Fruit fly (Drosophila melanogaster) whole organism, embryonic: ENCODE measurements around the gene CG14695.
A peak's percentile ranks its signal among the peaks of the same experiment; 100 is the strongest.

Experiments used
- Ada2b ChIP-seq: fragments of 200-800 bp; sonication (Bioruptor generic); IDR thresholded peaks from 2 replicates; pipeline ENCODE4 v1.3.6; 2022; ENCODE audit warnings: missing biosample characterization, missing genetic modification characterization
- Atf-2 ChIP-seq: fragments of 200-800 bp; sonication (Bioruptor generic); optimal IDR thresholded peaks from 2 replicates; lab custom pipeline; 2016; ENCODE audit warnings: missing biosample characterization, missing genetic modification characterization
- CG11247 ChIP-seq: fragments of 200-800 bp; sonication (Bioruptor generic); IDR thresholded peaks from 2 replicates; pipeline ENCODE4 v1.3.6; 2022; ENCODE audit warnings: missing biosample characterization, missing genetic modification characterization
- CG11695 ChIP-seq: fragments of 200-800 bp; sonication (Bioruptor generic); IDR thresholded peaks from 3 replicates; pipeline ENCODE4 v1.3.6; 2022; ENCODE audit warnings: missing biosample characterization, missing genetic modification characterization
- CG12104 ChIP-seq: fragments of 200-800 bp; sonication (Bioruptor generic); optimal IDR thresholded peaks from 3 replicates; lab custom pipeline; 2016; ENCODE audit warnings: missing biosample characterization, missing genetic modification characterization
- CG1602 ChIP-seq: fragments of 200-800 bp; sonication (Bioruptor generic); optimal IDR thresholded peaks from 3 replicates; lab custom pipeline; 2016; ENCODE audit warnings: missing biosample characterization, missing genetic modification characterization
- CG17361 ChIP-seq: fragments of 200-800 bp; sonication (Bioruptor generic); IDR thresholded peaks from 3 replicates; pipeline ENCODE4 v1.3.6; 2022; ENCODE audit warnings: missing biosample characterization, missing genetic modification characterization
- CG17385 ChIP-seq: fragments of 200-800 bp; sonication (Bioruptor generic); optimal IDR thresholded peaks from 3 replicates; lab custom pipeline; 2018; ENCODE audit warnings: missing biosample characterization, mild to moderate bottlenecking, missing genetic modification characterization
- CG2678 ChIP-seq: fragments of 200-800 bp; sonication (Bioruptor generic); optimal IDR thresholded peaks from 3 replicates; lab custom pipeline; 2019; ENCODE audit warnings: missing biosample characterization, mild to moderate bottlenecking, missing genetic modification characterization, moderate library complexity
- CG31224 ChIP-seq: fragments of 200-800 bp; sonication (Bioruptor generic); IDR thresholded peaks from 2 replicates; pipeline ENCODE4 v1.3.6; 2022; ENCODE audit warnings: missing biosample characterization, missing genetic modification characterization
- CG32772 ChIP-seq: fragments of 200-800 bp; sonication (Bioruptor generic); IDR thresholded peaks from 2 replicates; pipeline ENCODE4 v1.3.6; 2022; ENCODE audit warnings: missing biosample characterization, missing genetic modification characterization
- CG3838 ChIP-seq: fragments of 200-800 bp; sonication (Bioruptor generic); optimal IDR thresholded peaks from 3 replicates; lab custom pipeline; 2016; ENCODE audit warnings: missing biosample characterization, missing genetic modification characterization
- CG4282 ChIP-seq: fragments of 200-800 bp; sonication (Bioruptor generic); optimal IDR thresholded peaks from 2 replicates; lab custom pipeline; 2016; ENCODE audit warnings: missing biosample characterization, missing genetic modification characterization
- CG9215 ChIP-seq: fragments of 200-800 bp; sonication (Bioruptor generic); IDR thresholded peaks from 2 replicates; pipeline ENCODE4 v1.3.6; 2022; ENCODE audit warnings: missing biosample characterization, missing genetic modification characterization
- CG9609 ChIP-seq: fragments of 200-800 bp; sonication (Bioruptor generic); optimal IDR thresholded peaks from 3 replicates; lab custom pipeline; 2016; ENCODE audit warnings: missing biosample characterization, missing genetic modification characterization
- CTCF ChIP-seq: fragments of 200-800 bp; sonication (Bioruptor generic); optimal IDR thresholded peaks from 2 replicates; lab custom pipeline; 2017; ENCODE audit warnings: missing biosample characterization, mild to moderate bottlenecking, missing genetic modification characterization, moderate library complexity
- D19B ChIP-seq: fragments of 200-800 bp; sonication (Bioruptor generic); optimal IDR thresholded peaks from 2 replicates; lab custom pipeline; 2017; ENCODE audit warnings: missing biosample characterization, mild to moderate bottlenecking, missing genetic modification characterization
- Dip2 ChIP-seq: fragments of 200-800 bp; sonication (Bioruptor generic); IDR thresholded peaks from 2 replicates; pipeline ENCODE4 v1.3.6; 2022; ENCODE audit warnings: missing biosample characterization, missing genetic modification characterization
- Fer2 ChIP-seq: fragments of 200-800 bp; sonication (Bioruptor generic); optimal IDR thresholded peaks from 2 replicates; lab custom pipeline; 2018; ENCODE audit warnings: missing biosample characterization, mild to moderate bottlenecking, missing genetic modification characterization, moderate library complexity
- Gug ChIP-seq: fragments of 200-800 bp; sonication (Bioruptor generic); IDR thresholded peaks from 4 replicates; pipeline ENCODE4 v1.3.6; 2022; ENCODE audit warnings: missing biosample characterization, missing genetic modification characterization
- HLH54F ChIP-seq: fragments of 200-800 bp; sonication (Bioruptor generic); optimal IDR thresholded peaks from 3 replicates; lab custom pipeline; 2016; ENCODE audit warnings: missing biosample characterization, missing genetic modification characterization
- Meics ChIP-seq: fragments of 200-800 bp; sonication (Bioruptor generic); optimal IDR thresholded peaks from 2 replicates; lab custom pipeline; 2017; ENCODE audit warnings: missing biosample characterization, mild to moderate bottlenecking, missing genetic modification characterization
- Pdp1 ChIP-seq, 2 experiments: fragments of 200-800 bp; sonication (Bioruptor generic); optimal IDR thresholded peaks; 3 replicates each; lab custom pipeline; 2016; ENCODE audit warnings: missing biosample characterization in 2 of 2, missing genetic modification characterization in 2 of 2, mild to moderate bottlenecking in 1 of 2, moderate library complexity in 1 of 2
- Trl ChIP-seq, 3 experiments: fragments of >200 bp in 2 of 3; fragments of 200-800 bp in 1 of 3; sonication (Bioruptor generic) in 1 of 3; optimal IDR thresholded peaks; 2 replicates in 1 of 3; 3 replicates in 2 of 3; lab custom pipeline; 2016 to 2017; ENCODE audit warnings: missing biosample characterization in 1 of 3, missing genetic modification characterization in 1 of 3
- Usf ChIP-seq: fragments of 200-800 bp; sonication (Bioruptor generic); optimal IDR thresholded peaks from 2 replicates; lab custom pipeline; 2017; ENCODE audit warnings: missing genotype, missing biosample characterization, missing genetic modification characterization
- Xbp1 ChIP-seq: fragments of 200-800 bp; sonication (Bioruptor generic); optimal IDR thresholded peaks from 3 replicates; lab custom pipeline; 2016; ENCODE audit warnings: missing biosample characterization, mild to moderate bottlenecking, missing genetic modification characterization
- Xrp1 ChIP-seq: fragments of 200-800 bp; sonication (Bioruptor generic); IDR thresholded peaks from 2 replicates; pipeline ENCODE4 v1.3.6; 2022; ENCODE audit warnings: missing biosample characterization, missing genetic modification characterization
- ab ChIP-seq: fragments of 200-800 bp; sonication (Bioruptor generic); optimal IDR thresholded peaks from 2 replicates; lab custom pipeline; 2016; ENCODE audit warnings: missing biosample characterization, missing genetic modification characterization
- aop ChIP-seq: fragments of 200-800 bp; sonication (Bioruptor generic); IDR thresholded peaks from 2 replicates; pipeline ENCODE4 v1.3.6; 2022; ENCODE audit warnings: missing biosample characterization, missing genetic modification characterization
- ara ChIP-seq: fragments of 200-800 bp; sonication (Bioruptor generic); IDR thresholded peaks from 2 replicates; pipeline ENCODE4 v1.3.6; 2022; ENCODE audit warnings: missing biosample characterization, missing genetic modification characterization
- az2 ChIP-seq: fragments of 200-800 bp; sonication (Bioruptor generic); optimal IDR thresholded peaks from 3 replicates; lab custom pipeline; 2016; ENCODE audit warnings: missing biosample characterization, missing genetic modification characterization
- chinmo ChIP-seq: fragments of 200-800 bp; sonication (Bioruptor generic); IDR thresholded peaks from 4 replicates; pipeline ENCODE4 v1.3.6; 2022; ENCODE audit warnings: missing biosample characterization, missing genetic modification characterization; ENCODE audit not compliant: partially characterized antibody
- dm ChIP-seq: fragments of 200-800 bp; sonication (Bioruptor generic); optimal IDR thresholded peaks from 3 replicates; lab custom pipeline; 2016; ENCODE audit warnings: missing biosample characterization, missing genetic modification characterization
- hbn ChIP-seq: fragments of 200-800 bp; sonication (Bioruptor generic); IDR thresholded peaks from 2 replicates; pipeline ENCODE4 v1.3.6; 2022; ENCODE audit warnings: missing biosample characterization, missing genetic modification characterization; ENCODE audit not compliant: partially characterized antibody
- ken ChIP-seq: fragments of 200-800 bp; sonication (Bioruptor generic); IDR thresholded peaks from 3 replicates; pipeline ENCODE4 v1.3.6; 2022; ENCODE audit warnings: missing biosample characterization, missing genetic modification characterization
- org-1 ChIP-seq: fragments of 200-800 bp; sonication (Bioruptor generic); optimal IDR thresholded peaks from 2 replicates; lab custom pipeline; 2017; ENCODE audit warnings: missing biosample characterization, missing genetic modification characterization
- pan ChIP-seq, 4 experiments: fragments of >200 bp in 3 of 4; fragments of 200-800 bp in 1 of 4; sonication (Bioruptor generic) in 1 of 4; optimal IDR thresholded peaks in 3 of 4; IDR thresholded peaks in 1 of 4; 2 replicates each; pipeline versions ENCODE4 v1.3.6 to Lab custom; 2017 to 2022; ENCODE audit warnings: missing biosample characterization in 2 of 4, missing genetic modification characterization in 2 of 4, mixed read lengths in 1 of 4
- peb ChIP-seq: fragments of 200-800 bp; sonication (Bioruptor generic); IDR thresholded peaks from 2 replicates; pipeline ENCODE4 v1.3.6; 2022; ENCODE audit warnings: missing biosample characterization, missing genetic modification characterization
- prd ChIP-seq, 3 experiments: fragments of >200 bp in 2 of 3; fragments of 200-800 bp in 1 of 3; sonication (Bioruptor generic) in 1 of 3; optimal IDR thresholded peaks in 2 of 3; IDR thresholded peaks in 1 of 3; 2 replicates in 2 of 3; 3 replicates in 1 of 3; pipeline versions ENCODE4 v1.3.6 to Lab custom; 2017 to 2022; ENCODE audit warnings: missing biosample characterization in 1 of 3, missing genetic modification characterization in 1 of 3
- ro ChIP-seq: fragments of 200-800 bp; sonication (Bioruptor generic); IDR thresholded peaks from 2 replicates; pipeline ENCODE4 v1.3.6; 2022; ENCODE audit warnings: missing biosample characterization, missing genetic modification characterization
- seq ChIP-seq: fragments of 200-800 bp; sonication (Bioruptor generic); IDR thresholded peaks from 2 replicates; pipeline ENCODE4 v1.3.6; 2022; ENCODE audit warnings: missing biosample characterization, missing genetic modification characterization
- shn ChIP-seq: fragments of 200-800 bp; sonication (Bioruptor generic); optimal IDR thresholded peaks from 3 replicates; lab custom pipeline; 2016; ENCODE audit warnings: missing biosample characterization, missing genetic modification characterization
- sim ChIP-seq: fragments of 200-800 bp; sonication (Bioruptor generic); IDR thresholded peaks from 2 replicates; pipeline ENCODE4 v1.3.6; 2022; ENCODE audit warnings: missing biosample characterization, missing genetic modification characterization
- slou ChIP-seq: fragments of 200-800 bp; sonication (Bioruptor generic); optimal IDR thresholded peaks from 3 replicates; lab custom pipeline; 2016; ENCODE audit warnings: missing biosample characterization, missing genetic modification characterization
- so ChIP-seq: fragments of 200-800 bp; sonication (Bioruptor generic); IDR thresholded peaks from 3 replicates; pipeline ENCODE4 v1.3.6; 2022; ENCODE audit warnings: missing biosample characterization, missing genetic modification characterization
- trem ChIP-seq: fragments of 200-800 bp; optimal IDR thresholded peaks from 3 replicates; lab custom pipeline; 2019; ENCODE audit warnings: missing biosample characterization, mild to moderate bottlenecking, missing genetic modification characterization, moderate library complexity
- trh ChIP-seq: fragments of 200-800 bp; sonication (Bioruptor generic); optimal IDR thresholded peaks from 2 replicates; lab custom pipeline; 2016; ENCODE audit warnings: missing biosample characterization, missing genetic modification characterization
- zen ChIP-seq: fragments of 200-800 bp; sonication (Bioruptor generic); optimal IDR thresholded peaks from 3 replicates; lab custom pipeline; 2018; ENCODE audit warnings: missing biosample characterization, mild to moderate bottlenecking, missing genetic modification characterization, moderate library complexity

Gene CG14695

DNA sequence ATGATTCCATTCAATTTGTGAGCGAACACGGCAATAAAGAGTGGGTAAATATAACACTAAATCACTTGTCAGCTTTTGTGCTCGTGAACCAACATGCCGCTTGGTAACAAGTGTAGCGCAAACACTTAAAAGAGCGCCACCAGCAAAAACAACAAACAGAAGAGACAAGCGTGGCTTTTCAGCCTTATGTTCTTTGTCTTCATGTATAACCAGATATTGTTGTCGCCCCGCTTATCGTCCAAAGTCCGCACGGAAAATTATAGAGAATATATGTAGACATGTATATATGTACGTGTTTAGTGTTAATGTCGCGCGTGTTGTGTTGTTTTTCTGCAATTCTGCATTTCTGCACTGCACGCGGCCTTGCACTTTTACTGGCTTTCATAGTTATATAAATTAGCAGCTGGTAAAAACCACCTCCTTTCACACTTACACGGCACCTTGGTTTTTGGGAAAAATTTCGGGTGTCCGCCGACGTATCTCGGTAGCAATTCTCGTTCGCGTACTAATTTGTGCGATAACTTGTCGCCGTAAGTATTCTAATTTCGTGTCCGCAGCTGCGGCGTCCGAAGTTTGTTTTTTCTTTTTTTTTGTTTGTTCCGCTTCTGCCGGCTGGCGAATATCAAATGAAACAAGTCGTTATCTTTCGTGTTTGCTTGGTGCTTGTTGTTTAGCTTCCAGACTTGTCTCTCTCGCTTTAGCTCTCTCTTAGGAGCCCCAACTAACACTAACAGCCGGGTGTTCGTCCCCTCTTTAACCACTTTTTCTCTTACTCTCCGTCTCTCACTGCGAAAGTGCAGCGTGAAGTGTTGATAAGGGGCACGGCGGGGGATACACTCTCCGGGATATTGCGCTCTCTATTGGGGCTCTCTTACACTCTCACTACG, 9.8 kb upstream of the CG14695 start (continued):
- TF ChIP-seq Atf-2 (GFP tag; lab: Kevin White, UChicago) (no peak), Xrp1 (GFP tag; lab: Robert Waterston, UW) (peak; percentile 19; the same call in 1 of the 2 replicates), dm (GFP tag; lab: Kevin White, UChicago) (no peak), Gug (peak; percentile 25; the same call in 1 of the 4 replicates), D19B (GFP tag; lab: Kevin White, UChicago) (peak; percentile 44), seq (GFP tag; lab: Robert Waterston, UW) (peak; percentile 20; the same call in 1 of the 2 replicates), sim (GFP tag; lab: Robert Waterston, UW) (0 out of 2 replicates have a peak, but pooled peaks have one; percentile 6), CG9609 (GFP tag; lab: Kevin White, UChicago) (no peak), peb (GFP tag; lab: Robert Waterston, UW) (no peak), org-1 (GFP tag; lab: Kevin White, UChicago) (no peak), shn (GFP tag; lab: Kevin White, UChicago) (peak; percentile 37), ken (GFP tag; lab: Robert Waterston, UW) (no peak), CG12104 (GFP tag; lab: Kevin White, UChicago) (no peak), HLH54F (GFP tag; lab: Kevin White, UChicago) (no peak), aop (GFP tag; lab: Robert Waterston, UW) (no peak), CG17385 (GFP tag; lab: Kevin White, UChicago) (peak; percentile 65), ro (GFP tag; lab: Robert Waterston, UW) (no peak), CG1602 (GFP tag; lab: Kevin White, UChicago) (no peak), CG4282 (no peak), chinmo (peak; percentile 98), az2 (GFP tag; lab: Kevin White, UChicago) (no peak), zen (tag; lab: Kevin White, UChicago) (no peak), Xbp1 (GFP tag; lab: Kevin White, UChicago) (peak; percentile 2), CG9215 (GFP tag; lab: Robert Waterston, UW) (no peak; the same call in 1 of the 2 replicates), CTCF (GFP tag; lab: Kevin White, UChicago) (no peak), Pdp1 (GFP tag; optimal IDR thresholded peaks at IDR 0.05; lab: Kevin White, UChicago) (peak in 1 of 2 experiments; percentile 70), prd (optimal IDR thresholded peaks at IDR 0.05; lab: Kevin White, UChicago) (no peak), prd (GFP tag; IDR thresholded peaks at IDR 0.05; lab: Robert Waterston, UW) (peak; percentile 41; the same call in 1 of the 3 replicates), ara (GFP tag; lab: Robert Waterston, UW) (peak; percentile 30; the same call in 1 of the 2 replicates), CG3838 (GFP tag; lab: Kevin White, UChicago) (no peak), Ada2b (GFP tag; lab: Robert Waterston, UW) (peak; percentile 43; the same call in 1 of the 2 replicates), CG11247 (GFP tag; lab: Robert Waterston, UW) (no peak), Usf (GFP tag; lab: Kevin White, UChicago) (no peak), Fer2 (peak; percentile 34), Meics (GFP tag; lab: Kevin White, UChicago) (peak; percentile 31), Trl (optimal IDR thresholded peaks at IDR 0.05; lab: Kevin White, UChicago) (peak; percentile 96 to 97), Trl (GFP tag; optimal IDR thresholded peaks at IDR 0.05; lab: Kevin White, UChicago) (no peak), CG31224 (0 out of 2 replicates have a peak, but pooled peaks have one; percentile 16), ab (GFP tag; lab: Kevin White, UChicago) (no peak), trh (GFP tag; lab: Kevin White, UChicago) (no peak), CG2678 (peak; percentile 64), CG11695 (GFP tag; lab: Robert Waterston, UW) (0 out of 3 replicates have a peak, but pooled peaks have one; percentile 6), slou (no peak), CG17361 (GFP tag; lab: Robert Waterston, UW) (peak; percentile 39; the same call in 1 of the 3 replicates), pan (optimal IDR thresholded peaks at IDR 0.05; lab: Kevin White, UChicago) (no peak), pan (GFP tag; optimal IDR thresholded peaks at IDR 0.05 in 1 of 2, IDR thresholded peaks at IDR 0.05 in 1 of 2) (peak in 1 of 2 experiments; percentile 16), Dip2 (GFP tag; lab: Robert Waterston, UW) (no peak), so (GFP tag; lab: Robert Waterston, UW) (peak; percentile 51; the same call in 1 of the 3 replicates), CG32772 (peak; percentile 21; the same call in 1 of the 2 replicates), trem (tag; lab: Kevin White, UChicago) (no peak), hbn (GFP tag; lab: Robert Waterston, UW) (no peak; the same call in 1 of the 2 replicates)
